Fruit fly (Drosophila melanogaster): ENCODE results near the gene Rab11.

DNA sequence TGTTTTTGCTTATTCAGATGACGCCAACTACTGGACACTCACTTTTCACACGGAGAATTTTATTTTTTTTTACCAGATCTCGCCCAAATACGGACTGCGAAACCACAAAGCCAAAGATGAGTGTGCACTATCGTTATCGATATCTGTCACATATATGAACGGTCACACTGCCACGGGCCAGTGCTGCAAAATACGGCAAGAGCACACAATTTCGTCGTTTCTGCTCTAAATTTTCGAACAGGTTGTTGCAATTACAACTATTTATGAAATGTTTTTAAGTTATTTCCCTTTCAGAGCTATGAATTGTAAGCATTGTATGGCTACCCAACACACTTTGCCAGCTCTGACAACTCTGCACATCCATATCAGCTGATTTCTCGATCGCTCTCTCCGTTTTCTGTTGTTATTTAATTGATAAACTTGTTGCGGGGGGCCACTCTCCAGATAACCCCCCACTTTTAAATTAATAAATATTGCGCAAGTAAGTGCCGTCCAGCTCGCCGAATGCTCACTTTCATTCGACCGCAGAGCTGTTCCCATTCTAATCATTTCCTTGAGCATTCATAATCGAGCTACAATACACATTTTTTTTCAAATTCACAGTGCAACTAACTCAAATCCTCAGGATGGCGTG lies 16.3 kb downstream of the Rab11 start, which contains the start of the genes slmb and CG5793:
- no peak for TF ChIP-seq ttk (optimal IDR thresholded peaks at IDR 0.05)
- TF ChIP-seq Myc (optimal IDR thresholded peaks at IDR 0.05): no peak

All from Kc167 (cell line).